Fruit fly (Drosophila melanogaster) whole organism, embryonic: ENCODE results near the gene CG7377.

Source experiments
- Bdp1 ChIP-seq: fragments of 200-800 bp; sonication (Bioruptor generic); optimal IDR thresholded peaks from 3 replicates; lab custom pipeline; 2016; ENCODE audit warnings: missing biosample characterization, missing genetic modification characterization
- CG10267 ChIP-seq: fragments of 200-800 bp; sonication (Bioruptor generic); optimal IDR thresholded peaks from 2 replicates; lab custom pipeline; 2018; ENCODE audit warnings: missing biosample characterization, mild to moderate bottlenecking, missing genetic modification characterization, moderate library complexity
- CG11723 ChIP-seq: fragments of 200-800 bp; sonication (Bioruptor generic); optimal IDR thresholded peaks from 2 replicates; lab custom pipeline; 2017; ENCODE audit warnings: missing biosample characterization, mild to moderate bottlenecking, missing genetic modification characterization
- CG12071 ChIP-seq: fragments of 200-800 bp; sonication (Bioruptor generic); optimal IDR thresholded peaks from 3 replicates; lab custom pipeline; 2018; ENCODE audit warnings: missing biosample characterization, mild to moderate bottlenecking, missing genetic modification characterization
- CG1233 ChIP-seq: fragments of 200-800 bp; sonication (Bioruptor generic); optimal IDR thresholded peaks from 4 replicates; lab custom pipeline; 2018; ENCODE audit warnings: missing biosample characterization, mild to moderate bottlenecking, missing genetic modification characterization
- CG12391 ChIP-seq: fragments of 200-800 bp; sonication (Bioruptor generic); optimal IDR thresholded peaks from 3 replicates; lab custom pipeline; 2018; ENCODE audit warnings: missing biosample characterization, mild to moderate bottlenecking, missing genetic modification characterization, moderate library complexity
- CG12769 ChIP-seq: fragments of 200-800 bp; sonication (Bioruptor generic); optimal IDR thresholded peaks from 2 replicates; lab custom pipeline; 2019; ENCODE audit warnings: missing biosample characterization, mild to moderate bottlenecking, missing genetic modification characterization, moderate library complexity
- CG13287 ChIP-seq: fragments of 200-800 bp; sonication (Bioruptor generic); IDR thresholded peaks from 2 replicates; pipeline ENCODE4 v1.3.6; 2022; ENCODE audit warnings: missing biosample characterization, missing genetic modification characterization; ENCODE audit not compliant: partially characterized antibody
- CG13775 ChIP-seq: fragments of 200-800 bp; sonication (Bioruptor generic); optimal IDR thresholded peaks from 3 replicates; lab custom pipeline; 2017; ENCODE audit warnings: missing biosample characterization, mild to moderate bottlenecking, missing genetic modification characterization
- CG15601 ChIP-seq: fragments of 200-800 bp; sonication (Bioruptor generic); optimal IDR thresholded peaks from 3 replicates; lab custom pipeline; 2019; ENCODE audit warnings: missing biosample characterization, mild to moderate bottlenecking, missing genetic modification characterization, moderate library complexity
- CG16779 ChIP-seq: fragments of 200-800 bp; sonication (Bioruptor generic); IDR thresholded peaks from 2 replicates; pipeline ENCODE4 v1.3.6; 2022; ENCODE audit warnings: missing biosample characterization, missing genetic modification characterization
- CG16813 ChIP-seq: fragments of 200-800 bp; sonication (Bioruptor generic); IDR thresholded peaks from 3 replicates; pipeline ENCODE4 v1.3.6; 2022; ENCODE audit warnings: missing biosample characterization, missing genetic modification characterization; ENCODE audit not compliant: partially characterized antibody
- CG17361 ChIP-seq: fragments of 200-800 bp; sonication (Bioruptor generic); IDR thresholded peaks from 3 replicates; pipeline ENCODE4 v1.3.6; 2022; ENCODE audit warnings: missing biosample characterization, missing genetic modification characterization
- CG18262 ChIP-seq: fragments of 200-800 bp; optimal IDR thresholded peaks from 3 replicates; lab custom pipeline; 2019; ENCODE audit warnings: missing biosample characterization, mild to moderate bottlenecking, missing genetic modification characterization, moderate library complexity
- CG1832 ChIP-seq: fragments of 200-800 bp; sonication (Bioruptor generic); optimal IDR thresholded peaks from 2 replicates; lab custom pipeline; 2017; ENCODE audit warnings: missing biosample characterization, mild to moderate bottlenecking, missing genetic modification characterization, inconsistent platforms
- CG18619 ChIP-seq: fragments of 200-800 bp; sonication (Bioruptor generic); optimal IDR thresholded peaks from 3 replicates; lab custom pipeline; 2017; ENCODE audit warnings: missing biosample characterization, mild to moderate bottlenecking, missing genetic modification characterization
- CG31365 ChIP-seq: fragments of 200-800 bp; sonication (Bioruptor generic); optimal IDR thresholded peaks from 2 replicates; lab custom pipeline; 2018; ENCODE audit warnings: missing biosample characterization, mild to moderate bottlenecking, missing genetic modification characterization
- CG32767 ChIP-seq: fragments of 200-800 bp; sonication (Bioruptor generic); IDR thresholded peaks from 2 replicates; pipeline ENCODE4 v1.3.6; 2022; ENCODE audit warnings: missing biosample characterization, missing genetic modification characterization
- CG32772 ChIP-seq: fragments of 200-800 bp; sonication (Bioruptor generic); IDR thresholded peaks from 2 replicates; pipeline ENCODE4 v1.3.6; 2022; ENCODE audit warnings: missing biosample characterization, missing genetic modification characterization
- CG33213 ChIP-seq: fragments of 200-800 bp; sonication (Bioruptor generic); optimal IDR thresholded peaks from 3 replicates; lab custom pipeline; 2016; ENCODE audit warnings: missing biosample characterization, missing genetic modification characterization
- CG4282 ChIP-seq: fragments of 200-800 bp; sonication (Bioruptor generic); optimal IDR thresholded peaks from 2 replicates; lab custom pipeline; 2016; ENCODE audit warnings: missing biosample characterization, missing genetic modification characterization
- CG4707 ChIP-seq: fragments of 200-800 bp; sonication (Bioruptor generic); optimal IDR thresholded peaks from 2 replicates; lab custom pipeline; 2018; ENCODE audit warnings: missing biosample characterization, mild to moderate bottlenecking, missing genetic modification characterization, moderate library complexity
- CG6854 ChIP-seq: fragments of 200-800 bp; sonication (Bioruptor generic); optimal IDR thresholded peaks from 3 replicates; lab custom pipeline; 2017; ENCODE audit warnings: missing biosample characterization, mild to moderate bottlenecking, missing genetic modification characterization
- CG7556 ChIP-seq: fragments of 200-800 bp; sonication (Bioruptor generic); optimal IDR thresholded peaks from 2 replicates; lab custom pipeline; 2017; ENCODE audit warnings: missing biosample characterization, mild to moderate bottlenecking, missing genetic modification characterization
- CG7786 ChIP-seq: fragments of 200-800 bp; sonication (Bioruptor generic); optimal IDR thresholded peaks from 2 replicates; lab custom pipeline; 2016; ENCODE audit warnings: missing biosample characterization, missing genetic modification characterization
- CG8388 ChIP-seq: fragments of 200-800 bp; sonication (Bioruptor generic); optimal IDR thresholded peaks from 2 replicates; lab custom pipeline; 2019; ENCODE audit warnings: missing biosample characterization, mild to moderate bottlenecking, missing genetic modification characterization, moderate library complexity
- CG9932 ChIP-seq: fragments of 200-800 bp; sonication (Bioruptor generic); IDR thresholded peaks from 2 replicates; pipeline ENCODE4 v1.3.6; 2022; ENCODE audit warnings: missing biosample characterization, missing genetic modification characterization
- CrebB ChIP-seq: fragments of 200-800 bp; sonication (Bioruptor generic); optimal IDR thresholded peaks from 3 replicates; lab custom pipeline; 2018; ENCODE audit warnings: missing biosample characterization, mild to moderate bottlenecking, missing genetic modification characterization
- D ChIP-seq, 2 experiments: fragments of 200-800 bp in 1 of 2; fragments of >200 bp in 1 of 2; sonication (Bioruptor generic) in 1 of 2; optimal IDR thresholded peaks; 2 replicates in 1 of 2; 3 replicates in 1 of 2; lab custom pipeline; 2017; ENCODE audit warnings: mild to moderate bottlenecking in 1 of 2, missing biosample characterization in 1 of 2, missing genetic modification characterization in 1 of 2, missing genetic modification reagents in 1 of 2
- Dad ChIP-seq: fragments of 200-800 bp; sonication (Bioruptor generic); optimal IDR thresholded peaks from 3 replicates; lab custom pipeline; 2016; ENCODE audit warnings: missing biosample characterization, missing genetic modification characterization
- Dip3 ChIP-seq: fragments of 200-800 bp; sonication (Bioruptor generic); optimal IDR thresholded peaks from 3 replicates; lab custom pipeline; 2016; ENCODE audit warnings: missing biosample characterization, missing genetic modification characterization
- E2f2 ChIP-seq: fragments of 200-800 bp; sonication (Bioruptor generic); IDR thresholded peaks from 2 replicates; pipeline ENCODE4 v1.3.6; 2022; ENCODE audit warnings: missing biosample characterization, missing genetic modification characterization
- Ets65A ChIP-seq: fragments of 200-800 bp; sonication (Bioruptor generic); peaks from one replicate; lab custom pipeline; 2016; ENCODE audit warnings: missing biosample characterization, missing genetic modification characterization
- Ets97D ChIP-seq: fragments of 200-800 bp; sonication (Bioruptor generic); optimal IDR thresholded peaks from 3 replicates; lab custom pipeline; 2016; ENCODE audit warnings: missing biosample characterization, missing genetic modification characterization
- Lhr ChIP-seq: fragments of 200-800 bp; sonication (Bioruptor generic); optimal IDR thresholded peaks from 3 replicates; lab custom pipeline; 2017; ENCODE audit warnings: mild to moderate bottlenecking, missing biosample characterization, missing genetic modification reagents, missing genetic modification characterization
- MTF-1 ChIP-seq: fragments of 200-800 bp; sonication (Bioruptor generic); optimal IDR thresholded peaks from 2 replicates; lab custom pipeline; 2018; ENCODE audit warnings: missing biosample characterization, mild to moderate bottlenecking, missing genetic modification characterization, borderline replicate concordance
- Six4 ChIP-seq: fragments of 200-800 bp; sonication (Bioruptor generic); optimal IDR thresholded peaks from 2 replicates; lab custom pipeline; 2016; ENCODE audit warnings: missing biosample characterization, missing genetic modification characterization
- dm ChIP-seq: fragments of 200-800 bp; sonication (Bioruptor generic); optimal IDR thresholded peaks from 3 replicates; lab custom pipeline; 2016; ENCODE audit warnings: missing biosample characterization, missing genetic modification characterization
- emc ChIP-seq: fragments of 200-800 bp; sonication (Bioruptor generic); optimal IDR thresholded peaks from 2 replicates; lab custom pipeline; 2016; ENCODE audit warnings: missing biosample characterization, missing genetic modification characterization
- esg ChIP-seq: fragments of 200-800 bp; sonication (Bioruptor generic); conservative IDR thresholded peaks from 2 replicates; pipeline ENCODE4 v1.3.6; 2022; ENCODE audit warnings: missing biosample characterization, missing genetic modification characterization
- eve ChIP-seq, 2 experiments: fragments of >200 bp; optimal IDR thresholded peaks; 2 replicates each; lab custom pipeline; 2017; ENCODE audit warnings: missing biosample characterization in 2 of 2, missing genetic modification characterization in 2 of 2
- eyg ChIP-seq: fragments of 200-800 bp; sonication (Bioruptor generic); optimal IDR thresholded peaks from 3 replicates; lab custom pipeline; 2016; ENCODE audit warnings: missing biosample characterization, missing genetic modification characterization
- fu2 ChIP-seq: fragments of 200-800 bp; sonication (Bioruptor generic); optimal IDR thresholded peaks from 2 replicates; lab custom pipeline; 2016; ENCODE audit warnings: missing biosample characterization, missing genetic modification characterization
- insv ChIP-seq, 2 experiments: fragments of 200-800 bp; sonication (Bioruptor generic); optimal IDR thresholded peaks; 3 replicates each; lab custom pipeline; 2016 to 2018; ENCODE audit warnings: missing biosample characterization in 2 of 2, missing genetic modification characterization in 2 of 2
- knrl ChIP-seq: fragments of 200-800 bp; sonication (Bioruptor generic); IDR thresholded peaks from 3 replicates; pipeline ENCODE4 v1.3.6; 2022; ENCODE audit warnings: missing biosample characterization, missing genetic modification characterization; ENCODE audit not compliant: partially characterized antibody
- oc ChIP-seq: fragments of 200-800 bp; sonication (Bioruptor generic); optimal IDR thresholded peaks from 2 replicates; lab custom pipeline; 2018; ENCODE audit warnings: missing biosample characterization, mild to moderate bottlenecking, missing genetic modification characterization, moderate library complexity
- phol ChIP-seq: fragments of 200-800 bp; sonication (Bioruptor generic); optimal IDR thresholded peaks from 3 replicates; lab custom pipeline; 2018; ENCODE audit warnings: missing biosample characterization, mild to moderate bottlenecking, missing genetic modification characterization, moderate library complexity
- row ChIP-seq: fragments of 200-800 bp; sonication (Bioruptor generic); IDR thresholded peaks from 3 replicates; pipeline ENCODE4 v1.3.6; 2022; ENCODE audit warnings: missing biosample characterization, missing genetic modification characterization
- sc ChIP-seq, 3 experiments: fragments of >200 bp in 2 of 3; fragments of 200-800 bp in 1 of 3; sonication (Bioruptor generic) in 1 of 3; optimal IDR thresholded peaks; 2 replicates in 2 of 3; 3 replicates in 1 of 3; lab custom pipeline; 2017; ENCODE audit warnings: mild to moderate bottlenecking in 1 of 3, missing biosample characterization in 1 of 3, missing genetic modification characterization in 1 of 3, missing genetic modification reagents in 1 of 3
- usp ChIP-seq: fragments of >200 bp; optimal IDR thresholded peaks from 2 replicates; lab custom pipeline; 2017; ENCODE audit warnings: missing biosample characterization, missing genetic modification characterization
- z ChIP-seq: fragments of 200-800 bp; sonication (Bioruptor generic); IDR thresholded peaks from 3 replicates; pipeline ENCODE4 v1.3.6; 2022; ENCODE audit warnings: missing biosample characterization, missing genetic modification characterization

Gene CG7377

DNA sequence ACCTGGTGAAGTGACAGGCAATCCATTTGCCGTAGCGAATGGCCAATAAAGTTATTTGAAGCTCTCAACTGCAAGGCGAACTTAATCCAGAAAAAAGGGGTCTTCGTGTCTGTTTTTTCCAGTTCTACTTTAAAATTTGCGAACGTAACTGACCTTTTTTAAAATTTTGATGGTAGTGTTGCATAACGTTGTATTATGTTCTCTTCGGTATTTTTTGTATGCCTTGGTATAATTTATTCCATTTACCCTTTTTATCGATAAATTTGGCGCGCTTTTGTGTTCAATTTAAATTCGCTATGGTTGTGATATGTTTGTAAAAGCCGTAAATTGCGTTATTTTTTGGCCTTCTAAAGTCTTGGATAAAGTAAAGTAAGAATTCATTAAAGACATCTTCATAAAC lies 41.2 kb downstream of the CG7377 start (continued):
- TF ChIP-seq Ets65A (no peak), E2f2 (GFP tag; lab: Robert Waterston, UW) (peak; percentile 93), CG11723 (GFP tag; lab: Kevin White, UChicago) (no peak), CG6854 (GFP tag; lab: Kevin White, UChicago) (no peak), insv (GFP tag; optimal IDR thresholded peaks at IDR 0.05; lab: Kevin White, UChicago) (no peak), eve (GFP tag; optimal IDR thresholded peaks at IDR 0.05; lab: Kevin White, UChicago) (peak in 1 of 2 experiments; percentile 50), CrebB (tag; lab: Kevin White, UChicago) (no peak), phol (no peak), dm (GFP tag; lab: Kevin White, UChicago) (no peak), eyg (GFP tag; lab: Kevin White, UChicago) (no peak), z (no peak), CG10267 (tag; lab: Kevin White, UChicago) (peak; percentile 93), CG8388 (GFP tag; lab: Kevin White, UChicago) (no peak), D (optimal IDR thresholded peaks at IDR 0.05; lab: Kevin White, UChicago) (no peak), D (GFP tag; optimal IDR thresholded peaks at IDR 0.05; lab: Kevin White, UChicago) (no peak), CG12071 (no peak), CG1233 (GFP tag; lab: Kevin White, UChicago) (no peak), emc (no peak), CG4282 (GFP tag; lab: Kevin White, UChicago) (no peak), CG18262 (tag; lab: Kevin White, UChicago) (no peak), CG12391 (no peak), row (GFP tag; lab: Robert Waterston, UW) (no peak), esg (no peak), Bdp1 (no peak), Six4 (no peak), CG33213 (GFP tag; lab: Kevin White, UChicago) (no peak), CG12769 (tag; lab: Kevin White, UChicago) (no peak), CG7556 (GFP tag; lab: Kevin White, UChicago) (no peak), Lhr (no peak), knrl (no peak), Dad (GFP tag; lab: Kevin White, UChicago) (no peak), fu2 (GFP tag; lab: Kevin White, UChicago) (no peak), CG7786 (GFP tag; lab: Kevin White, UChicago) (no peak), CG32772 (no peak), MTF-1 (GFP tag; lab: Kevin White, UChicago) (no peak), CG15601 (tag; lab: Kevin White, UChicago) (no peak), usp (GFP tag; lab: Kevin White, UChicago) (no peak), CG13775 (no peak), sc (optimal IDR thresholded peaks at IDR 0.05; lab: Kevin White, UChicago) (no peak), sc (GFP tag; optimal IDR thresholded peaks at IDR 0.05; lab: Kevin White, UChicago) (no peak), CG4707 (GFP tag; lab: Kevin White, UChicago) (no peak), oc (tag; lab: Kevin White, UChicago) (no peak), CG1832 (GFP tag; lab: Kevin White, UChicago) (no peak), Ets97D (peak; percentile 33), CG16779 (GFP tag; lab: Robert Waterston, UW) (no peak), CG17361 (GFP tag; lab: Robert Waterston, UW) (no peak), CG9932 (no peak), CG31365 (tag; lab: Kevin White, UChicago) (no peak), Dip3 (no peak), CG18619 (no peak), CG13287 (GFP tag; lab: Robert Waterston, UW) (peak; percentile 56; the same call in 1 of the 2 replicates), CG32767 (GFP tag; lab: Robert Waterston, UW) (no peak), CG16813 (GFP tag; lab: Robert Waterston, UW) (no peak; the same call in 2 of the 3 replicates)
